Fruit fly (Drosophila melanogaster): ENCODE results near the gene CG12105.

CG12105 gene

dm6 chr3L:1636886-1637285 is 21.3 kb upstream of the CG12105 start (continued):
- TF ChIP-seq Bteb2 (GFP tag; optimal IDR thresholded peaks at IDR 0.05): no peak
- TF ChIP-seq CG7963 (GFP tag; IDR thresholded peaks at IDR 0.05; ENCODE audit: partially characterized antibody): no peak
- TF ChIP-seq Med (GFP tag): peak; percentile 50
- no peak for TF ChIP-seq grau (tag; optimal IDR thresholded peaks at IDR 0.05)
- no peak for TF ChIP-seq CG17829 (tag; optimal IDR thresholded peaks at IDR 0.05)
- no peak for TF ChIP-seq lov (optimal IDR thresholded peaks at IDR 0.05)
- TF ChIP-seq lov (GFP tag; IDR thresholded peaks at IDR 0.05): no peak

dm6 chr3L:1629064-1629777 is 13.6 kb upstream of the CG12105 start, which contains the start of gene GC:
GC (minus strand) TSS chr3L:1629301.
- TF ChIP-seq CG3163 (GFP tag; optimal IDR thresholded peaks at IDR 0.05): no peak
- no peak for TF ChIP-seq CG1792 (GFP tag; optimal IDR thresholded peaks at IDR 0.05)
- no peak for TF ChIP-seq otp (GFP tag; IDR thresholded peaks at IDR 0.05)
- TF ChIP-seq Xbp1 (GFP tag; optimal IDR thresholded peaks at IDR 0.05): no peak
- TF ChIP-seq chif (GFP tag; optimal IDR thresholded peaks at IDR 0.05): no peak
- TF ChIP-seq abd-A (tag; optimal IDR thresholded peaks at IDR 0.05): no peak
- TF ChIP-seq Blimp-1 (GFP tag; optimal IDR thresholded peaks at IDR 0.05): no peak
- TF ChIP-seq TFAM (GFP tag; optimal IDR thresholded peaks at IDR 0.05): no peak
- TF ChIP-seq tin (GFP tag; optimal IDR thresholded peaks at IDR 0.05): no peak
- 0 out of 2 replicates have a peak, but pooled peaks have one; percentile 35 for TF ChIP-seq Atf6 (GFP tag; IDR thresholded peaks at IDR 0.05)
- TF ChIP-seq CG31224 (GFP tag; IDR thresholded peaks at IDR 0.05): no peak
- no peak for TF ChIP-seq CG2678 (tag; optimal IDR thresholded peaks at IDR 0.05)
- TF ChIP-seq Hmr (GFP tag; optimal IDR thresholded peaks at IDR 0.05): peak; percentile 49
- TF ChIP-seq pan (optimal IDR thresholded peaks at IDR 0.05): no peak
- peak in 1 of 2 experiments; percentile 39 for TF ChIP-seq pan (GFP tag; optimal IDR thresholded peaks at IDR 0.05 in 1 of 2, IDR thresholded peaks at IDR 0.05 in 1 of 2)
- TF ChIP-seq CG10543 (GFP tag; optimal IDR thresholded peaks at IDR 0.05): no peak
- no peak for TF ChIP-seq CG17912 (GFP tag; optimal IDR thresholded peaks at IDR 0.05)
- TF ChIP-seq CG4424 (GFP tag; optimal IDR thresholded peaks at IDR 0.05): no peak
- TF ChIP-seq Hey (tag; optimal IDR thresholded peaks at IDR 0.05): no peak
- TF ChIP-seq CHES-1-like (GFP tag; optimal IDR thresholded peaks at IDR 0.05): no peak
- TF ChIP-seq CG18476 (GFP tag; optimal IDR thresholded peaks at IDR 0.05): no peak
- no peak for TF ChIP-seq CG12769 (tag; optimal IDR thresholded peaks at IDR 0.05)
- no peak for TF ChIP-seq CG1233 (GFP tag; optimal IDR thresholded peaks at IDR 0.05)
- TF ChIP-seq ro (GFP tag; IDR thresholded peaks at IDR 0.05): no peak
- no peak for TF ChIP-seq H2.0 (GFP tag; IDR thresholded peaks at IDR 0.05)
- TF ChIP-seq HLH54F (GFP tag; optimal IDR thresholded peaks at IDR 0.05): no peak
- no peak for TF ChIP-seq bcd (GFP tag; optimal IDR thresholded peaks at IDR 0.05)
- TF ChIP-seq Drgx (GFP tag; IDR thresholded peaks at IDR 0.05): no peak
- TF ChIP-seq run (tag; optimal IDR thresholded peaks at IDR 0.05): no peak
- no peak for TF ChIP-seq lab (GFP tag; optimal IDR thresholded peaks at IDR 0.05)
- TF ChIP-seq psq (GFP tag; optimal IDR thresholded peaks at IDR 0.05): no peak
- TF ChIP-seq caup (GFP tag; optimal IDR thresholded peaks at IDR 0.05; ENCODE audit: severe bottlenecking): no peak
- no peak for TF ChIP-seq CG11723 (GFP tag; optimal IDR thresholded peaks at IDR 0.05)
- TF ChIP-seq CG4360 (GFP tag; IDR thresholded peaks at IDR 0.05): no peak
- TF ChIP-seq zf30C (GFP tag; optimal IDR thresholded peaks at IDR 0.05): no peak
- TF ChIP-seq repo (GFP tag; optimal IDR thresholded peaks at IDR 0.05): no peak
- no peak for TF ChIP-seq eyg (GFP tag; optimal IDR thresholded peaks at IDR 0.05)
- no peak for TF ChIP-seq ftz-f1 (GFP tag; optimal IDR thresholded peaks at IDR 0.05)
- no peak for TF ChIP-seq hth (optimal IDR thresholded peaks at IDR 0.05)
- TF ChIP-seq Mrtf (GFP tag; IDR thresholded peaks at IDR 0.05): 0 out of 3 replicates have a peak, but pooled peaks have one; percentile 21
- no peak for TF ChIP-seq bsh (GFP tag; optimal IDR thresholded peaks at IDR 0.05)
- TF ChIP-seq Deaf1 (tag; optimal IDR thresholded peaks at IDR 0.05): peak; percentile 40
- TF ChIP-seq slp2 (GFP tag; optimal IDR thresholded peaks at IDR 0.05): no peak
